Worm (Caenorhabditis elegans): ENCODE measurements around the gene H40L08.1.

H40L08.1 gene

ce11 chrX:15116514-15116913 lies 32.6 kb upstream of the H40L08.1 start, which contains the start of gene R07D5.2:
Gene R07D5.2 (minus strand): TSS chrX:15116614.
- no peak for TF ChIP-seq elt-3 (tag; optimal IDR thresholded peaks at IDR 0.05)
- TF ChIP-seq nhr-12 (tag; optimal IDR thresholded peaks at IDR 0.05): no peak
- TF ChIP-seq ceh-43 (GFP tag; optimal IDR thresholded peaks at IDR 0.05): no peak
- no peak for TF ChIP-seq sem-2 (GFP tag; optimal IDR thresholded peaks at IDR 0.05)
- TF ChIP-seq snpc-4 (tag; optimal IDR thresholded peaks at IDR 0.05): no peak
- TF ChIP-seq lin-13 (tag; optimal IDR thresholded peaks at IDR 0.05): no peak
- TF ChIP-seq mep-1 (tag; optimal IDR thresholded peaks at IDR 0.05): no peak
- TF ChIP-seq ztf-11 (tag; optimal IDR thresholded peaks at IDR 0.05): no peak
- no peak for TF ChIP-seq nhr-76 (tag; optimal IDR thresholded peaks at IDR 0.05)
- no peak for TF ChIP-seq tbx-8 (GFP tag; optimal IDR thresholded peaks at IDR 0.05)
- TF ChIP-seq ces-1 (GFP tag; optimal IDR thresholded peaks at IDR 0.05): no peak

DNA sequence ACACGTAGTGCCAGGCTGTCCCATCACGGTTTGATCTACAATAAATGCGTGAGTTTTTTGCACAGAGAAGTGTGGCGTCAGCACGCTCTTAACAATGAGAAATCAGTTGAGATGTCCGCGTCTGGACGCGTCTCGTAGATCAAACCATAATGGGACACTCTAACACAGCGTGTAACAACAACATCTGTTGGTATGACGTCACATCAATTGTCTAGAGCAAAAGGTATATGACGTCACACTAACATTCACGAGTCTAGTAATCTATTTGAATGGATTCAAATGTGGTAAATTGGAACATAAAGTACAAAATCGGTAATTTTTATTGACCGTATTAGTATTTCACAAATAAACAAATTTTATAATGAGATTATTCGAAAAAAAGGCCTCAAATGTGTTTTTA lies 31.9 kb upstream of the H40L08.1 start:
- TF ChIP-seq ceh-39 (tag; optimal IDR thresholded peaks at IDR 0.05) (no peak), cnd-1 (tag; optimal IDR thresholded peaks at IDR 0.05) (peak; percentile 78), zip-8 (tag; optimal IDR thresholded peaks at IDR 0.05) (peak; percentile 97)

ce11 chrX:15112172-15112571 lies 28.3 kb upstream of the H40L08.1 start:
- TF ChIP-seq sem-2 (GFP tag; optimal IDR thresholded peaks at IDR 0.05) (no peak), mep-1 (tag; optimal IDR thresholded peaks at IDR 0.05) (no peak), lin-32 (GFP tag; optimal IDR thresholded peaks at IDR 0.05) (no peak), ceh-43 (GFP tag; optimal IDR thresholded peaks at IDR 0.05) (no peak), elt-1 (tag; optimal IDR thresholded peaks at IDR 0.05; ENCODE audit: borderline replicate concordance, insufficient read depth) (no peak), nhr-12 (tag; optimal IDR thresholded peaks at IDR 0.05) (no peak), bed-3 (GFP tag; optimal IDR thresholded peaks at IDR 0.05) (no peak), nhr-2 (tag; optimal IDR thresholded peaks at IDR 0.05) (no peak), snpc-4 (tag; optimal IDR thresholded peaks at IDR 0.05) (no peak), elt-3 (tag; optimal IDR thresholded peaks at IDR 0.05) (no peak)

- TF ChIP-seq M03D4.4 (tag; optimal IDR thresholded peaks at IDR 0.05): no peak
- TF ChIP-seq sem-2 (GFP tag; optimal IDR thresholded peaks at IDR 0.05): no peak
- TF ChIP-seq lin-13 (tag; optimal IDR thresholded peaks at IDR 0.05): no peak
- no peak for TF ChIP-seq nhr-2 (tag; optimal IDR thresholded peaks at IDR 0.05)
- peak; percentile 63 for TF ChIP-seq ham-2 (GFP tag; optimal IDR thresholded peaks at IDR 0.05)
- no peak for TF ChIP-seq tbx-8 (GFP tag; optimal IDR thresholded peaks at IDR 0.05)
- TF ChIP-seq elt-1 (tag; optimal IDR thresholded peaks at IDR 0.05; ENCODE audit: borderline replicate concordance, insufficient read depth): peak; percentile 12
- TF ChIP-seq blmp-1 (tag; optimal IDR thresholded peaks at IDR 0.05): no peak
- no peak for TF ChIP-seq ztf-11 (tag; optimal IDR thresholded peaks at IDR 0.05)
- TF ChIP-seq drap-1 (GFP tag; optimal IDR thresholded peaks at IDR 0.05): no peak
- TF ChIP-seq bed-3 (GFP tag; optimal IDR thresholded peaks at IDR 0.05): no peak
Measured at ce11 chrX:15107747-15108252, 23.9 kb upstream of the H40L08.1 start, which contains the start of gene mlt-9. Gene mlt-9 (minus strand): TSS chrX:15107797.

- TF ChIP-seq ces-1 (GFP tag; optimal IDR thresholded peaks at IDR 0.05): no peak
- TF ChIP-seq ceh-39 (tag; optimal IDR thresholded peaks at IDR 0.05): no peak
- TF ChIP-seq elt-1 (tag; optimal IDR thresholded peaks at IDR 0.05; ENCODE audit: borderline replicate concordance, insufficient read depth): no peak
- TF ChIP-seq blmp-1 (tag; optimal IDR thresholded peaks at IDR 0.05): peak; percentile 28
Measured at ce11 chrX:15104963-15105493, 21.1 kb upstream of the H40L08.1 start.

ce11 chrX:15103481-15103880 lies 19.6 kb upstream of the H40L08.1 start:
- TF ChIP-seq lsy-2 (tag; optimal IDR thresholded peaks at IDR 0.05) (no peak), lin-13 (tag; optimal IDR thresholded peaks at IDR 0.05) (no peak), ceh-39 (tag; optimal IDR thresholded peaks at IDR 0.05) (no peak)

ce11 chrX:15100369-15100963 lies 16.6 kb upstream of the H40L08.1 start, which contains the start of gene dhhc-1:
Gene dhhc-1 (minus strand): TSS chrX:15100419.
- TF ChIP-seq lin-13 (tag; optimal IDR thresholded peaks at IDR 0.05) (no peak), ceh-39 (tag; optimal IDR thresholded peaks at IDR 0.05) (no peak), cnd-1 (tag; optimal IDR thresholded peaks at IDR 0.05) (peak; percentile 84), mep-1 (tag; optimal IDR thresholded peaks at IDR 0.05) (peak; percentile 56), ztf-11 (tag; optimal IDR thresholded peaks at IDR 0.05) (no peak), nhr-2 (tag; optimal IDR thresholded peaks at IDR 0.05) (peak; percentile 15), nhr-28 (tag; optimal IDR thresholded peaks at IDR 0.05) (no peak), drap-1 (GFP tag; optimal IDR thresholded peaks at IDR 0.05) (no peak), elt-3 (tag; optimal IDR thresholded peaks at IDR 0.05) (no peak), mls-2 (tag; optimal IDR thresholded peaks at IDR 0.05) (peak; percentile 65), unc-120 (tag; optimal IDR thresholded peaks at IDR 0.05; ENCODE audit: poor library complexity, severe bottlenecking) (peak; percentile 69), nhr-12 (tag; optimal IDR thresholded peaks at IDR 0.05) (no peak), ces-1 (GFP tag; optimal IDR thresholded peaks at IDR 0.05) (peak; percentile 41), tbx-8 (GFP tag; optimal IDR thresholded peaks at IDR 0.05) (no peak), lin-32 (GFP tag; optimal IDR thresholded peaks at IDR 0.05) (peak; percentile 69), snpc-4 (tag; optimal IDR thresholded peaks at IDR 0.05) (no peak), unc-62 (GFP tag; optimal IDR thresholded peaks at IDR 0.05) (peak; percentile 28), ceh-43 (GFP tag; optimal IDR thresholded peaks at IDR 0.05) (no peak), nhr-237 (tag; optimal IDR thresholded peaks at IDR 0.05) (no peak), hlh-1 (tag; optimal IDR thresholded peaks at IDR 0.05) (peak; percentile 69), zip-8 (tag; optimal IDR thresholded peaks at IDR 0.05) (no peak), nhr-76 (tag; optimal IDR thresholded peaks at IDR 0.05) (no peak), sptf-1 (tag; optimal IDR thresholded peaks at IDR 0.05) (no peak)
